Worm (Caenorhabditis elegans) whole organism, mixed stage, embryonic: ENCODE results near the gene nstp-2.

Experiments
- M03D4.4 ChIP-seq: sonication (generic microtip); optimal IDR thresholded peaks from 2 replicates; lab custom pipeline; 2017; ENCODE audit warnings: mild to moderate bottlenecking, missing genetic modification characterization, missing compliant biosample characterization
- bed-3 ChIP-seq: fragments of 200-800 bp; sonication (Bioruptor generic); optimal IDR thresholded peaks from 3 replicates; lab custom pipeline; 2018; ENCODE audit warnings: mild to moderate bottlenecking, missing genetic modification characterization, moderate library complexity, missing compliant biosample characterization
- blmp-1 ChIP-seq: fragments of 150-350 bp; optimal IDR thresholded peaks from 2 replicates; lab custom pipeline; 2014; ENCODE audit warnings: missing biosample characterization, missing genetic modification characterization
- ceh-39 ChIP-seq: fragments of 150-350 bp; optimal IDR thresholded peaks from 2 replicates; lab custom pipeline; 2014; ENCODE audit warnings: missing biosample characterization, missing genetic modification characterization
- ceh-43 ChIP-seq: fragments of 200-800 bp; sonication (Bioruptor generic); optimal IDR thresholded peaks from 2 replicates; lab custom pipeline; 2018; ENCODE audit warnings: mild to moderate bottlenecking, missing genetic modification characterization, moderate library complexity, missing compliant biosample characterization
- ceh-83 ChIP-seq: fragments of 200-800 bp; sonication (Bioruptor generic); optimal IDR thresholded peaks from 2 replicates; lab custom pipeline; 2018; ENCODE audit warnings: mild to moderate bottlenecking, missing genetic modification characterization, missing compliant biosample characterization
- ces-1 ChIP-seq: fragments of 150-350 bp; optimal IDR thresholded peaks from 2 replicates; lab custom pipeline; 2014; ENCODE audit warnings: missing biosample characterization, missing genetic modification reagents, missing genetic modification characterization
- cnd-1 ChIP-seq: fragments of 200-800 bp; sonication (Bioruptor generic); optimal IDR thresholded peaks from 2 replicates; lab custom pipeline; 2018; ENCODE audit warnings: mild to moderate bottlenecking, missing genetic modification characterization, missing compliant biosample characterization
- drap-1 ChIP-seq: fragments of 200-800 bp; sonication (Bioruptor generic); optimal IDR thresholded peaks from 3 replicates; lab custom pipeline; 2018; ENCODE audit warnings: mild to moderate bottlenecking, missing genetic modification characterization, missing compliant biosample characterization
- elt-1 ChIP-seq: sonication (generic microtip); optimal IDR thresholded peaks from 2 replicates; lab custom pipeline; 2017; ENCODE audit warnings: missing genetic modification characterization, mild to moderate bottlenecking, missing compliant biosample characterization, antibody characterized with exemption, moderate library complexity, borderline replicate concordance; ENCODE audit not compliant: insufficient read depth
- elt-3 ChIP-seq: fragments of 150-350 bp; optimal IDR thresholded peaks from 2 replicates; lab custom pipeline; 2014; ENCODE audit warnings: missing biosample characterization, missing genetic modification characterization
- flh-1 ChIP-seq: fragments of 200-800 bp; sonication (Bioruptor generic); optimal IDR thresholded peaks from 2 replicates; lab custom pipeline; 2018; ENCODE audit warnings: mild to moderate bottlenecking, missing genetic modification characterization, moderate library complexity, missing compliant biosample characterization
- ham-2 ChIP-seq: fragments of 200-800 bp; sonication (Bioruptor generic); optimal IDR thresholded peaks from 2 replicates; lab custom pipeline; 2018; ENCODE audit warnings: mild to moderate bottlenecking, missing genetic modification characterization, missing compliant biosample characterization
- hlh-1 ChIP-seq: fragments of 150-350 bp; optimal IDR thresholded peaks from 2 replicates; lab custom pipeline; 2014; ENCODE audit warnings: missing biosample characterization, missing genetic modification reagents, missing genetic modification characterization
- lin-13 ChIP-seq: fragments of 150-350 bp; optimal IDR thresholded peaks from 2 replicates; lab custom pipeline; 2014; ENCODE audit warnings: missing biosample characterization, missing genetic modification characterization
- lin-32 ChIP-seq: fragments of 200-800 bp; sonication (Bioruptor generic); optimal IDR thresholded peaks from 2 replicates; lab custom pipeline; 2018; ENCODE audit warnings: mild to moderate bottlenecking, missing genetic modification characterization, missing compliant biosample characterization
- lsy-2 ChIP-seq: fragments of 150-350 bp; optimal IDR thresholded peaks from 2 replicates; lab custom pipeline; 2014; ENCODE audit warnings: missing biosample characterization, missing genetic modification characterization
- mab-5 ChIP-seq: fragments of 150-350 bp; optimal IDR thresholded peaks from 2 replicates; lab custom pipeline; 2014; ENCODE audit warnings: missing biosample characterization, missing genetic modification characterization
- mep-1 ChIP-seq: fragments of 150-350 bp; optimal IDR thresholded peaks from 2 replicates; lab custom pipeline; 2017; ENCODE audit warnings: missing biosample characterization, missing genetic modification reagents, missing genetic modification characterization, inconsistent platforms
- mls-2 ChIP-seq: sonication (generic microtip); optimal IDR thresholded peaks from 2 replicates; lab custom pipeline; 2016; ENCODE audit warnings: mild to moderate bottlenecking, missing genetic modification characterization, moderate library complexity, missing compliant biosample characterization
- nhr-12 ChIP-seq: fragments of 150-350 bp; optimal IDR thresholded peaks from 2 replicates; lab custom pipeline; 2014; ENCODE audit warnings: missing biosample characterization, missing genetic modification characterization
- nhr-2 ChIP-seq: fragments of 150-350 bp; optimal IDR thresholded peaks from 2 replicates; lab custom pipeline; 2014; ENCODE audit warnings: missing biosample characterization, missing genetic modification characterization
- nhr-237 ChIP-seq: fragments of 150-350 bp; optimal IDR thresholded peaks from 2 replicates; lab custom pipeline; 2014; ENCODE audit warnings: missing biosample characterization, missing genetic modification characterization
- nhr-28 ChIP-seq: fragments of 150-350 bp; optimal IDR thresholded peaks from 2 replicates; lab custom pipeline; 2014; ENCODE audit warnings: missing biosample characterization, missing genetic modification characterization
- nhr-76 ChIP-seq: sonication (generic microtip); optimal IDR thresholded peaks from 2 replicates; lab custom pipeline; 2017; ENCODE audit warnings: missing biosample characterization, missing genetic modification characterization
- pha-4 ChIP-seq: fragments of 150-350 bp; optimal IDR thresholded peaks from 2 replicates; lab custom pipeline; 2018; ENCODE audit warnings: missing biosample characterization, missing genetic modification reagents, missing genetic modification characterization
- sem-2 ChIP-seq: fragments of 200-800 bp; sonication (Bioruptor generic); optimal IDR thresholded peaks from 2 replicates; lab custom pipeline; 2018; ENCODE audit warnings: mild to moderate bottlenecking, missing genetic modification characterization, missing compliant biosample characterization
- snpc-4 ChIP-seq: fragments of 150-350 bp; optimal IDR thresholded peaks from 2 replicates; lab custom pipeline; 2014; ENCODE audit warnings: missing biosample characterization, missing genetic modification characterization
- sptf-1 ChIP-seq: sonication (generic microtip); optimal IDR thresholded peaks from 2 replicates; lab custom pipeline; 2017; ENCODE audit warnings: mild to moderate bottlenecking, missing genetic modification characterization, moderate library complexity, missing compliant biosample characterization
- tbx-8 ChIP-seq: fragments of 200-800 bp; sonication (Bioruptor generic); optimal IDR thresholded peaks from 2 replicates; lab custom pipeline; 2018; ENCODE audit warnings: mild to moderate bottlenecking, missing genetic modification characterization, moderate library complexity, missing compliant biosample characterization
- unc-120 ChIP-seq: sonication (generic microtip); optimal IDR thresholded peaks from 2 replicates; lab custom pipeline; 2017; ENCODE audit warnings: missing genetic modification characterization, missing compliant biosample characterization; ENCODE audit not compliant: poor library complexity, severe bottlenecking
- unc-39 ChIP-seq: fragments of 150-350 bp; optimal IDR thresholded peaks from 2 replicates; lab custom pipeline; 2014; ENCODE audit warnings: missing biosample characterization, missing genetic modification characterization
- unc-62 ChIP-seq: fragments of 150-350 bp; optimal IDR thresholded peaks from 2 replicates; lab custom pipeline; 2014; ENCODE audit warnings: missing biosample characterization, missing genetic modification reagents, missing genetic modification characterization
- zip-8 ChIP-seq: fragments of 150-350 bp; optimal IDR thresholded peaks from 2 replicates; lab custom pipeline; 2014; ENCODE audit warnings: missing biosample characterization, missing genetic modification characterization
- ztf-11 ChIP-seq: fragments of 150-350 bp; optimal IDR thresholded peaks from 2 replicates; lab custom pipeline; 2014; ENCODE audit warnings: missing biosample characterization, missing genetic modification characterization

Gene nstp-2

DNA sequence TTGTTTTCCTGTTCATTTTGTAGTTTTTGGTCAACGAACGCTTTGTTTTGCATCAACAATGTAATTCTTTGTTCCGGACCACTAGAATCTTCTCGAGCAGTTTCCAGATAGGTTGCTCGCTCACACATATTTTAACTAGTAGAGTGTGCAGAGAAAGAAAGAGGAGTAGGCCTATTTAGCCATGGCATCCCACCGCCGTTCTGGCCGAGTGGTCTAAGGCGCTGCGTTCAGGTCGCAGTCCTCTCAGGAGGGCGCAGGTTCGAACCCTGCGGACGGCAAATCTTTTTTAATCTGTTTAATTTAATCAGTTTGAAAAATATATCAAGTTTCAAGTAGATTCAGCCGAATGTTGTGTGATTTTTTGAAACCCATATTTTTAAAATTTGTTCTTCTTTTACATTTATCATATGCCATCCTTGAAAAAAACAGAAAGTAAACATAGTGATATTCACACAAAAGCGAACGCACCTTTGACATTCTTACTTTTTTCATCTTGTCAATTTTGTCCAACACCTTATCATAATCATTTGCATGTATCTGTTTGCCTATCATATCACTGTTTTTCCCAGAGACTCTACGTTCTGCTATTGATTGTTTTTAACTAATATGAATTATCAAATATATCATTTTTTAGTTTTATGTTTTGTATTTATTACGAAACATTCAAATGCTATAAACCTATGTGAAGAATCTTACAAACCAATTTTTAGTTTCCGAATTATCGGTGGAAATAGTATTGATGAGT is 49.2 kb downstream of the nstp-2 start, which contains the start of gene try-3:
TSS of gene try-3 (plus strand) at position 532 of the 745 bp plus-strand sequence.
- TF ChIP-seq cnd-1 (tag; lab: Kevin White, UChicago) (peak; percentile 81), nhr-2 (no peak), zip-8 (tag; lab: Kevin White, UChicago) (no peak), unc-62 (GFP tag; lab: Kevin White, UChicago) (no peak), bed-3 (GFP tag; lab: Kevin White, UChicago) (peak; percentile 47), drap-1 (GFP tag; lab: Kevin White, UChicago) (peak; percentile 77), hlh-1 (tag; lab: Kevin White, UChicago) (no peak), ceh-43 (GFP tag; lab: Kevin White, UChicago) (no peak), sem-2 (GFP tag; lab: Kevin White, UChicago) (peak; percentile 74), tbx-8 (GFP tag; lab: Kevin White, UChicago) (peak; percentile 36), M03D4.4 (tag; lab: Kevin White, UChicago) (peak; percentile 75), nhr-12 (tag; lab: Kevin White, UChicago) (no peak), flh-1 (peak; percentile 49), elt-1 (tag; lab: Kevin White, UChicago) (no peak), ceh-83 (GFP tag; lab: Kevin White, UChicago) (peak; percentile 86), unc-39 (tag; lab: Kevin White, UChicago) (no peak), ceh-39 (tag; lab: Kevin White, UChicago) (no peak), mep-1 (tag; lab: Kevin White, UChicago) (peak; percentile 1), lsy-2 (peak; percentile 11), ham-2 (GFP tag; lab: Kevin White, UChicago) (no peak), pha-4 (tag; lab: Kevin White, UChicago) (no peak), sptf-1 (tag; lab: Kevin White, UChicago) (peak; percentile 83), nhr-76 (tag; lab: Kevin White, UChicago) (no peak), blmp-1 (no peak), mab-5 (no peak), mls-2 (tag; lab: Kevin White, UChicago) (peak; percentile 78), nhr-237 (tag; lab: Kevin White, UChicago) (no peak), lin-13 (tag; lab: Kevin White, UChicago) (no peak), ztf-11 (tag; lab: Kevin White, UChicago) (no peak), nhr-28 (tag; lab: Kevin White, UChicago) (no peak), snpc-4 (no peak), unc-120 (tag; lab: Kevin White, UChicago) (peak; percentile 87), ces-1 (GFP tag; lab: Kevin White, UChicago) (peak; percentile 27), lin-32 (peak; percentile 39), elt-3 (tag; lab: Kevin White, UChicago) (no peak)

DNA sequence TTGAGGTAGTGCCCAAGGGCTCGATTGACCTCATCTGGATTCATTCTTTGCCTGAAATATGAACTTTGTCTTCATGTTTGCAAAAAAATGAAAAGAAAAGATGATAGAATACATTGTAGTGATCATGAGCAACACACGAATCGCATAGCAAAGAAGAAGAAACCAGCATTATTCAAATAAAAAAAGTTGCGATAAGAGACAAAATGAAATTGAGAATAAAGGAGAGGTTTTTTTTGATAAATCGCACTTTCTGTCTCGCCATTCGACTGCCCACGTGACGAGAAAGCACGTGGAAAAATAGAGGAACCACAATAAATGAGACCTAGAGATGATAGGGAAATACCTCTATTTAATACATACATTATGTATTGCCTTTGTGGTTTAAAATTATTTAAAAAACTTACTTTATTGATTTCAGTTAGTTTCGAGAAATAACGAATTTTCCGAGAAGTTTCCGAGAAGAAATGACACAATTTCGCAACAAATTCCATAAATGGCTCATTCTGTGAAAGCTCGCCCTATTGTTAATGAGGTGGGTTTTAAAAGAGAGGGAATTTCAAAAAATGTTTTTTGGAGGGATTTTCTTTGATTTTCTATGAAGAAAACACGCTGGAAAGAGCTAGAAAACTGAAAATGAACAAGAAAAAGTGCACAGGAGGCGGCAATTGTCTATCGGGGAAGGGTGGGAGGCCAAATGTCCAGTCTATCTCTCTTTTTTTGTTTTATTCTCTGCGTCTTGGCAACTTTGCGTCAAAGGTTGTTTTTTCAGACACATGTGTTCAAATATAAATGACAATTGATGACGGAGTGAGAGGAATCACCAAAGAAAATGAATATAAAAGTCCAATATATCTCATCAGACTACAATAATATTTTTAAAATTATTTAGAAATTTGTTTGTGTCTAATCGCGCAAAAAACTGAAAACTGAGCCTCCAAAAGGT is 50.3 kb downstream of the nstp-2 start, which contains the start of gene paqr-1:
TSS of gene paqr-1 (minus strand) at position 51 of the 943 bp plus-strand sequence.
- TF ChIP-seq ces-1 (GFP tag; lab: Kevin White, UChicago), result peak; percentile 56
- TF ChIP-seq hlh-1 (tag; lab: Kevin White, UChicago), result peak; percentile 41
- TF ChIP-seq mep-1 (tag; lab: Kevin White, UChicago), result no peak

DNA sequence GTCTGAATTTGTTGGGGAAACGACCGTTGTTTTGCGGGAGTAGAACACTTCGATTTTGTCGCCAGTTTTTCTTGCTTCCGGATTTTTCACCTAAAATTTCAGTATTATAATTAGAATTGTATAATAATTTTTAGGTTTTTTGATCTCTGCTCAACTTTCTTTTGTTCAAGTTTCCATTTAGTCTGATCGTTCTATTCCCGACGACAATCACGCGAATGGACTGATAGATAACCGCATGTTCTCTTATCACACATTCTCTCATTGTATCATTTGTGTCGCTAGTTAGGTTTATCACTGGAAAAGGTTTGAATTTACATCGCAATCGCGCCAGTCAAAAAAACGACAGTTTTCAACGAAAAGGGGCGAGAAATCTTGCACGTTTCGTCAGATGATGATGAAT is 51.1 kb downstream of the nstp-2 start:
- no peak for TF ChIP-seq elt-3 (tag; lab: Kevin White, UChicago)
- TF ChIP-seq blmp-1, result no peak
- TF ChIP-seq tbx-8 (GFP tag; lab: Kevin White, UChicago), result no peak
- TF ChIP-seq sem-2 (GFP tag; lab: Kevin White, UChicago), result no peak
- no peak for TF ChIP-seq sptf-1 (tag; lab: Kevin White, UChicago)
- TF ChIP-seq M03D4.4 (tag; lab: Kevin White, UChicago), result no peak
- no peak for TF ChIP-seq ceh-39 (tag; lab: Kevin White, UChicago)
- no peak for TF ChIP-seq snpc-4
- TF ChIP-seq mep-1 (tag; lab: Kevin White, UChicago), result no peak
- TF ChIP-seq nhr-2, result no peak
- TF ChIP-seq lin-32, result no peak
- TF ChIP-seq ceh-83 (GFP tag; lab: Kevin White, UChicago), result no peak
- no peak for TF ChIP-seq ham-2 (GFP tag; lab: Kevin White, UChicago)
- no peak for TF ChIP-seq hlh-1 (tag; lab: Kevin White, UChicago)
- TF ChIP-seq, all 35 proteins: peak for 0
